Fruit fly (Drosophila melanogaster): ENCODE results near the gene Axud1.

Gene Axud1

DNA sequence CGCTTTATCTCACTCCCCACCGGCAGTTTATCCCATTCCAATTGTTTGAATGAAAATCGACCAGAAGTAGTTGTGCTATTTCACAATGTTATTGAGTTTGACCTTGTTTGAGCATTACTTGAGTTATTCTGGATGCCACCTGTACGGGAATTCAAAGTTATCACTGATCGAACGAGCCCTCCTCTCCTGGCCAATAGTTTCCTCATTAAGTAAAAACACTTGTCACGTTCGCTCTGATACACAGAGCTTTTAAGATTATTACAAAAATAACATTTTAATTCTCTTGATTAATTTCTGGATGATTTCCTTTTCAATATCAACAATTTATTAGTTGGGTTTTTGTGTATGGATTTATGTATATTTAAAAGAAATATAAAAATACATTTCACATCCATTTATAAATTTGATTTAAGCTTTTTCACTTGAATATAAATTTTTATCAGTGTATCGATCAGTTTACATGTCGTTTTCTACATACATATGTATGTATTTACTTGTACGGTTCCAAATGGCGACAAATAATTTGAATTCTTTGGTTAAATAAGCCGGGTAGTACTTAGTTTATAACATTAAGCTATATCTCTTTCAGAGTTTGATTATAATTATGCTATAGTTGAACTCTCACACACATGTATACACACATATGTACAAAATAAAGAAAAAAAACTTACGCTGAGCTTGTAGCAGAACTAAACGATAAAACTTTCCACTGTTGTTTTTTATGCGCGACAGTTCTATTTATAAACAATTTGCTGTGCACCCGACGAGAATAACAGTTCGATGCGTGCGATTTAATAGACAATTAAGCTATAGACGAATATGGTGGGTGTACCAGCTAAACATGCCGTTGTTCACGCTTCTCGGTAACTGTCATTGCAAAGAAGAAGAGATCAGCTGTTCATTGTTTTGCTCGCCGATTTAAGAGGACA is 8.9 kb downstream of the Axud1 start, which contains the start of the genes CG3609 and CG15390 (continued):
- TF ChIP-seq ewg (GFP tag; optimal IDR thresholded peaks at IDR 0.05) (peak; percentile 45), Trl (optimal IDR thresholded peaks at IDR 0.05) (peak in 1 of 2 experiments; percentile 39), Trl (GFP tag; optimal IDR thresholded peaks at IDR 0.05) (peak; percentile 92), ash1 (GFP tag; optimal IDR thresholded peaks at IDR 0.05) (peak; percentile 86), sqz (GFP tag; optimal IDR thresholded peaks at IDR 0.05) (peak; percentile 79), abd-A (tag; optimal IDR thresholded peaks at IDR 0.05) (peak; percentile 97), CG3838 (GFP tag; optimal IDR thresholded peaks at IDR 0.05) (peak; percentile 9), CG17829 (tag; optimal IDR thresholded peaks at IDR 0.05) (peak; percentile 49), trem (tag; optimal IDR thresholded peaks at IDR 0.05) (peak; percentile 10), E2f1 (GFP tag; IDR thresholded peaks at IDR 0.05) (peak; percentile 54), pita (GFP tag; optimal IDR thresholded peaks at IDR 0.05) (no peak), CG6272 (GFP tag; IDR thresholded peaks at IDR 0.05) (peak; percentile 84), CG12071 (GFP tag; optimal IDR thresholded peaks at IDR 0.05) (peak; percentile 77), run (tag; optimal IDR thresholded peaks at IDR 0.05) (peak; percentile 16), CG2129 (GFP tag; IDR thresholded peaks at IDR 0.05; ENCODE audit: partially characterized antibody) (no peak), CG9437 (GFP tag; optimal IDR thresholded peaks at IDR 0.05) (peak; percentile 56), H2.0 (GFP tag; IDR thresholded peaks at IDR 0.05) (peak; percentile 79), CG10565 (GFP tag; optimal IDR thresholded peaks at IDR 0.05) (no peak), Lhr (GFP tag; optimal IDR thresholded peaks at IDR 0.05) (no peak), CG13624 (GFP tag; optimal IDR thresholded peaks at IDR 0.05) (peak; percentile 96), dmrt11E (tag; optimal IDR thresholded peaks at IDR 0.05) (peak; percentile 15), GATAe (GFP tag; conservative IDR thresholded peaks at IDR 0.05) (no peak; the same call in 1 of the 2 replicates), CG10654 (GFP tag; optimal IDR thresholded peaks at IDR 0.05) (peak; percentile 1), emc (GFP tag; optimal IDR thresholded peaks at IDR 0.05) (peak; percentile 78), rib (GFP tag; IDR thresholded peaks at IDR 0.05) (peak; percentile 90), Mes4 (GFP tag; optimal IDR thresholded peaks at IDR 0.05) (peak; percentile 82), CG4820 (GFP tag; optimal IDR thresholded peaks at IDR 0.05) (peak; percentile 76), gcm2 (GFP tag; optimal IDR thresholded peaks at IDR 0.05) (peak; percentile 68), Side (GFP tag; optimal IDR thresholded peaks at IDR 0.05) (peak; percentile 85), CG13287 (GFP tag; IDR thresholded peaks at IDR 0.05; ENCODE audit: partially characterized antibody) (peak; percentile 57), slou (GFP tag; optimal IDR thresholded peaks at IDR 0.05) (peak; percentile 51), Bdp1 (GFP tag; optimal IDR thresholded peaks at IDR 0.05) (peak; percentile 51), z (GFP tag; IDR thresholded peaks at IDR 0.05) (0 out of 3 replicates have a peak, but pooled peaks have one; percentile 11), insv (GFP tag; optimal IDR thresholded peaks at IDR 0.05) (peak in 1 of 2 experiments; percentile 41), CG33557 (GFP tag; optimal IDR thresholded peaks at IDR 0.05) (peak; percentile 21), Ssrp (tag; optimal IDR thresholded peaks at IDR 0.05) (peak; percentile 45), crc (GFP tag; optimal IDR thresholded peaks at IDR 0.05) (peak; percentile 79), CG7963 (GFP tag; IDR thresholded peaks at IDR 0.05; ENCODE audit: partially characterized antibody) (no peak), ERR (GFP tag; optimal IDR thresholded peaks at IDR 0.05) (peak; percentile 91), Meics (GFP tag; optimal IDR thresholded peaks at IDR 0.05) (peak; percentile 70), CG2889 (GFP tag; IDR thresholded peaks at IDR 0.05) (peak; percentile 50; the same call in 1 of the 3 replicates), H15 (GFP tag; IDR thresholded peaks at IDR 0.05) (peak; percentile 74; the same call in 2 of the 3 replicates), aop (GFP tag; IDR thresholded peaks at IDR 0.05) (peak; percentile 86), CG31388 (GFP tag; optimal IDR thresholded peaks at IDR 0.05) (peak; percentile 76), sna (GFP tag; IDR thresholded peaks at IDR 0.05; ENCODE audit: partially characterized antibody) (no peak), grn (GFP tag; optimal IDR thresholded peaks at IDR 0.05) (peak; percentile 40), CG2712 (tag; optimal IDR thresholded peaks at IDR 0.05) (peak; percentile 64), CG3995 (GFP tag; optimal IDR thresholded peaks at IDR 0.05) (peak; percentile 31), CG17802 (tag; optimal IDR thresholded peaks at IDR 0.05) (peak; percentile 18)

Data from whole organism, embryonic.